Worm (Caenorhabditis elegans): ENCODE measurements around the gene W06G6.11.

W06G6.11 gene

ce11 chrV:16679981-16680380 is 30.9 kb upstream of the W06G6.11 start, which contains the start of gene srw-44:
TSS of gene srw-44 (plus strand) at chrV:16680281.
- no peak for TF ChIP-seq ekl-4 (GFP tag; IDR thresholded peaks at IDR 0.05)
- TF ChIP-seq madf-10 (tag; optimal IDR thresholded peaks at IDR 0.05) = no peak
- TF ChIP-seq rec-8 (tag; optimal IDR thresholded peaks at IDR 0.05) = no peak
- no peak for TF ChIP-seq D2030.7 (GFP tag; IDR thresholded peaks at IDR 0.05)
- no peak for TF ChIP-seq attf-6 (GFP tag; IDR thresholded peaks at IDR 0.05)
- TF ChIP-seq ceh-27 (GFP tag; optimal IDR thresholded peaks at IDR 0.05) = no peak
- no peak for TF ChIP-seq rcor-1 (GFP tag; IDR thresholded peaks at IDR 0.05)
- TF ChIP-seq nhr-80 (tag; optimal IDR thresholded peaks at IDR 0.05) = no peak
- no peak for TF ChIP-seq attf-3 (GFP tag; conservative IDR thresholded peaks at IDR 0.05)
- TF ChIP-seq cebp-2 (GFP tag; IDR thresholded peaks at IDR 0.05) = no peak
- no peak for TF ChIP-seq F22D6.2 (tag; optimal IDR thresholded peaks at IDR 0.05)

- no peak for TF ChIP-seq F49E8.2 (tag; optimal IDR thresholded peaks at IDR 0.05; ENCODE audit: insufficient read depth)
- no peak for TF ChIP-seq D2030.7 (GFP tag; IDR thresholded peaks at IDR 0.05)
- TF ChIP-seq Y53G8AR.9 (GFP tag; conservative IDR thresholded peaks at IDR 0.05) = no peak
- TF ChIP-seq Y53F4B.3 (GFP tag; IDR thresholded peaks at IDR 0.05) = no peak
Observed at ce11 chrV:16679237-16679636, 30.1 kb upstream of the W06G6.11 start, which contains the start of gene srz-103. TSS of gene srz-103 (minus strand) at chrV:16679337.

DNA sequence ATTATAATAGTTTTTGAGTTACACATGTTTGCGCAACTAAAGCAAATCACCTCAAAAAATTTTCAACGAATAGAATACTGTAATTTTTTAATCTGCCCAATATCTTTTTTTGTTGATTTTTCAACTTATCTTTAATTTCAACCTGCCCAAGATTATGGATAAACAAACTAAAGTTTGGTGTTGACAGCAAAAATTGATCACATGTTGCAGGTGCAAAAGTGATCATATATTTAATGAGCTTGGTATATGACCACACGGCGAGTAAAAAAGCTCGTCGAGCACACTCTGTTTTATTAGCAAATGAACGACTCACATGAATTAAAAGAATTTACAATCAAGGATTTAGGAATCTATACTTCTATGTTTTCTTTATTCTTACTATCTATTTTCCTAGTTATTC is 26.5 kb upstream of the W06G6.11 start, which contains the start of gene srz-1:
Gene srz-1 (plus strand): TSS at position 301 of the 400 bp plus-strand sequence.
- TF ChIP-seq tbp1 (GFP tag; optimal IDR thresholded peaks at IDR 0.05) = no peak
- no peak for TF ChIP-seq lag-1 (GFP tag; IDR thresholded peaks at IDR 0.05)
- TF ChIP-seq nhr-179 (tag; optimal IDR thresholded peaks at IDR 0.05) = no peak
- TF ChIP-seq madf-10 (tag; optimal IDR thresholded peaks at IDR 0.05) = no peak
- TF ChIP-seq nfya-2 (GFP tag; IDR thresholded peaks at IDR 0.05) = no peak
- TF ChIP-seq egrh-3 (GFP tag; IDR thresholded peaks at IDR 0.05) = no peak
- TF ChIP-seq mxl-1 (tag; optimal IDR thresholded peaks at IDR 0.05) = no peak
- no peak for TF ChIP-seq die-1 (tag; optimal IDR thresholded peaks at IDR 0.05)
- no peak for TF ChIP-seq ztf-28 (GFP tag; IDR thresholded peaks at IDR 0.05)

- TF ChIP-seq rec-8 (tag; optimal IDR thresholded peaks at IDR 0.05) (no peak), ztf-25 (GFP tag; IDR thresholded peaks at IDR 0.05) (no peak), sea-2 (GFP tag; IDR thresholded peaks at IDR 0.05) (no peak), lag-1 (GFP tag; IDR thresholded peaks at IDR 0.05) (no peak), T26A5.8 (tag; optimal IDR thresholded peaks at IDR 0.05) (no peak), let-526 (GFP tag; IDR thresholded peaks at IDR 0.05) (no peak), Y67H2A.10 (GFP tag; conservative IDR thresholded peaks at IDR 0.05) (no peak), ccch-3 (GFP tag; optimal IDR thresholded peaks at IDR 0.05) (no peak), Y53F4B.3 (GFP tag; IDR thresholded peaks at IDR 0.05) (no peak), atf-7 (tag; optimal IDR thresholded peaks at IDR 0.05) (no peak)
Observed at ce11 chrV:16674399-16674798, 25.3 kb upstream of the W06G6.11 start.

- no peak for TF ChIP-seq B0261.1 (tag; optimal IDR thresholded peaks at IDR 0.05)
Observed at ce11 chrV:16672198-16672597, 23.1 kb upstream of the W06G6.11 start, which contains the start of gene F14F8.8. TSS of gene F14F8.8 (minus strand) at chrV:16672298.

DNA sequence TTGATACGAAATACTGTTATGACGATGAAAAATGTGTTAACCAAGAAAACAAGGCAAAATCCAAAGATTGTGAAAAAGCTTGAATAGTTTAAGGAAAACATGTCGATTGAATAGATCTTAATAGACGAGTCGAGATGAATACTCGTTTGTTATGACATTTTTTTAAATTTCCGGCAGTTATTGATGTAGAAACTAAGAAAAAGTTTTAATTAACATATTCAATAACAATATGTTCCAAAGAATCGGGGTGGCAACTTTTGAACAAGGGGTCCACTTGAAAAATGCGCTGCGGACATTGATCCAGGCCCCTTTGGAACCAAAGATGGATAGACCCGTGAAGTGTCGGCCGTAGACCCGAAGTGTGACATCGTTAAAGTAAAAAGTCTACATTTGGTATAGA is 22.1 kb upstream of the W06G6.11 start, which contains the start of gene str-61:
Gene str-61 (minus strand): TSS at position 101 of the 400 bp plus-strand sequence.
- no peak for TF ChIP-seq lsy-27 (tag; optimal IDR thresholded peaks at IDR 0.05; ENCODE audit: borderline replicate concordance, insufficient read depth)
- no peak for TF ChIP-seq F55B11.4 (tag; optimal IDR thresholded peaks at IDR 0.05; ENCODE audit: borderline replicate concordance, insufficient read depth)
- TF ChIP-seq sptf-2 (GFP tag; optimal IDR thresholded peaks at IDR 0.05) = no peak
- no peak for TF ChIP-seq T07F8.4 (tag; optimal IDR thresholded peaks at IDR 0.05)
- no peak for TF ChIP-seq xnd-1 (tag; optimal IDR thresholded peaks at IDR 0.05)
- TF ChIP-seq nhr-27 (tag; optimal IDR thresholded peaks at IDR 0.05) = no peak
- no peak for TF ChIP-seq ceh-27 (GFP tag; optimal IDR thresholded peaks at IDR 0.05)
- no peak for TF ChIP-seq ccch-3 (GFP tag; optimal IDR thresholded peaks at IDR 0.05)
- TF ChIP-seq nhr-90 (tag; optimal IDR thresholded peaks at IDR 0.05) = no peak
- no peak for TF ChIP-seq cebp-1 (GFP tag; IDR thresholded peaks at IDR 0.05)
- no peak for TF ChIP-seq cebp-1 (tag; optimal IDR thresholded peaks at IDR 0.05)
- TF ChIP-seq mes-4 (tag; optimal IDR thresholded peaks at IDR 0.05) = no peak
- no peak for TF ChIP-seq F37B4.10 (GFP tag; IDR thresholded peaks at IDR 0.05)
- TF ChIP-seq nfya-2 (GFP tag; IDR thresholded peaks at IDR 0.05) = no peak
